Fruit fly (Drosophila melanogaster): ENCODE data around the gene CG32365.

CG32365 gene

DNA sequence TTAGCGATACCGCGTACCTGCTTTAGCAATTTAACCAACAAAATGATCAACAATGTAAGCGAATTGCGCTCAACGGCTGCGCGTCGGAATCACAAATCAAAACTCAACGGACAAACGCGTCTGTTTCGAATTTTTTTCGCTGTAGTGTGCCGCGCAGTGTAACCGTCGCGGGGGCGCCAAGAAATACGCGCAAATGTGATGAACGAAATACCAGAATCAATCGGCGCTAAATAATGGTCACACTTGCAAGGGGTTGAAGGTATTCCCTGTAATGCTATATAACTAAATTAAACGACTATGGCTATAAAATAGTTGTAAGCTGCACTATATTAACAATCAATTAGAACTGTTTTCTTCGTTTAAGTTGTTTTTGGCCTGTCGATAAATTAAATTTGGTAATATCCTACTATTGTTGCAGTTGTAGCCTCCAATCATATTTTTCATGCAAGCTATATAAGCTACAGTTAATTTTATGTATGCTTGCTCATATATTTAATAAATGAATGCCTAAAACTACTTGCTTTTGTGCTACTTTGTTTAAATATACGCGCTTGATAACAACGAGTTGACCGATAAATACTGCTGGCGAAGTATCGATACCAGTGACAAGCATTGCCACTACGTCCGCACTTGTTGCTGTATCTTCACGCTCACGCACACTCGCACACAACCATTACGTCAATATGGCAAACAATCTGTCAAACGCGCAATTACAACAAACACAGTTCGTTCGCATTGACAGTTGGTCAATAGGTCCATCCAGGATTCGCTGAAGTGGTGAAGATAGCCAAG lies 43.1 kb downstream of the CG32365 start, which contains the start of the genes pbl and CG8281 (continued):
- TF ChIP-seq D (optimal IDR thresholded peaks at IDR 0.05) (no peak), D (GFP tag; optimal IDR thresholded peaks at IDR 0.05) (no peak), Mrtf (GFP tag; IDR thresholded peaks at IDR 0.05) (no peak), CG4617 (GFP tag; optimal IDR thresholded peaks at IDR 0.05; ENCODE audit: borderline replicate concordance) (peak; percentile 47), CG1529 (GFP tag; optimal IDR thresholded peaks at IDR 0.05) (no peak), dpn (GFP tag; optimal IDR thresholded peaks at IDR 0.05) (peak in 1 of 2 experiments; percentile 19), crol (GFP tag; IDR thresholded peaks at IDR 0.05) (no peak), CG17829 (tag; optimal IDR thresholded peaks at IDR 0.05) (peak; percentile 67), CG4854 (GFP tag; optimal IDR thresholded peaks at IDR 0.05) (no peak), jing (GFP tag; optimal IDR thresholded peaks at IDR 0.05) (no peak), CG15011 (GFP tag; optimal IDR thresholded peaks at IDR 0.05) (no peak), CG30403 (GFP tag; optimal IDR thresholded peaks at IDR 0.05) (peak; percentile 49), CG16779 (GFP tag; IDR thresholded peaks at IDR 0.05) (no peak), HmgD (GFP tag; optimal IDR thresholded peaks at IDR 0.05) (no peak), CG17802 (tag; optimal IDR thresholded peaks at IDR 0.05) (no peak), Asciz (GFP tag; optimal IDR thresholded peaks at IDR 0.05) (no peak), Chrac-16 (GFP tag; optimal IDR thresholded peaks at IDR 0.05) (peak; percentile 29), CG12659 (GFP tag; optimal IDR thresholded peaks at IDR 0.05) (peak; percentile 68), B-H1 (GFP tag; IDR thresholded peaks at IDR 0.05) (no peak), CG2712 (tag; optimal IDR thresholded peaks at IDR 0.05) (peak; percentile 64), CG2116 (GFP tag; optimal IDR thresholded peaks at IDR 0.05) (peak; percentile 73), Dll (GFP tag; IDR thresholded peaks at IDR 0.05; ENCODE audit: partially characterized antibody) (peak; percentile 82), CG9932 (GFP tag; IDR thresholded peaks at IDR 0.05) (peak; percentile 45), crc (GFP tag; optimal IDR thresholded peaks at IDR 0.05) (no peak), PHDP (tag; optimal IDR thresholded peaks at IDR 0.05) (peak; percentile 66), CG4360 (GFP tag; IDR thresholded peaks at IDR 0.05) (peak; percentile 99), yki (optimal IDR thresholded peaks at IDR 0.05) (no peak), Hr39 (optimal IDR thresholded peaks at IDR 0.05) (no peak), CG2199 (GFP tag; IDR thresholded peaks at IDR 0.05) (0 out of 3 replicates have a peak, but pooled peaks have one; percentile 65), CG30431 (GFP tag; optimal IDR thresholded peaks at IDR 0.05) (no peak), nmo (GFP tag; optimal IDR thresholded peaks at IDR 0.05) (peak; percentile 75), CG1647 (GFP tag; optimal IDR thresholded peaks at IDR 0.05) (peak; percentile 32), gfzf (GFP tag; optimal IDR thresholded peaks at IDR 0.05) (peak; percentile 93), CG1792 (GFP tag; optimal IDR thresholded peaks at IDR 0.05) (peak; percentile 29), Awh (GFP tag; IDR thresholded peaks at IDR 0.05) (0 out of 2 replicates have a peak, but pooled peaks have one; percentile 10), CG3407 (GFP tag; optimal IDR thresholded peaks at IDR 0.05) (no peak), Atf3 (GFP tag; optimal IDR thresholded peaks at IDR 0.05) (peak; percentile 17), mam (GFP tag; optimal IDR thresholded peaks at IDR 0.05) (peak; percentile 40), CG9215 (GFP tag; IDR thresholded peaks at IDR 0.05) (no peak), jigr1 (GFP tag; IDR thresholded peaks at IDR 0.05) (no peak), Sry-δ (GFP tag; optimal IDR thresholded peaks at IDR 0.05) (peak; percentile 70), CG34422 (GFP tag; IDR thresholded peaks at IDR 0.05) (0 out of 3 replicates have a peak, but pooled peaks have one; percentile 36), CG18262 (tag; optimal IDR thresholded peaks at IDR 0.05) (peak; percentile 52), MBD-R2 (GFP tag; IDR thresholded peaks at IDR 0.05) (peak; percentile 58), CG15479 (GFP tag; optimal IDR thresholded peaks at IDR 0.05) (no peak), repo (GFP tag; optimal IDR thresholded peaks at IDR 0.05) (no peak), CG3163 (GFP tag; optimal IDR thresholded peaks at IDR 0.05) (peak; percentile 30), da (GFP tag; optimal IDR thresholded peaks at IDR 0.05) (no peak), cg (GFP tag; optimal IDR thresholded peaks at IDR 0.05) (peak; percentile 90), CG8478 (optimal IDR thresholded peaks at IDR 0.05) (peak; percentile 44), run (tag; optimal IDR thresholded peaks at IDR 0.05) (no peak), usp (GFP tag; optimal IDR thresholded peaks at IDR 0.05) (no peak)

Data from whole organism, embryonic.